Worm (Caenorhabditis elegans) whole organism, late embryonic: ENCODE measurements around the gene C05E11.3.
A peak's percentile ranks its signal among the peaks of the same experiment; 100 is the strongest.

Experiments
- C08G9.2 ChIP-seq: sonication (generic microtip); optimal IDR thresholded peaks from 2 replicates; lab custom pipeline; 2016; ENCODE audit warnings: mild to moderate bottlenecking, missing genetic modification characterization, moderate library complexity, missing compliant biosample characterization
- C38D4.7 ChIP-seq: fragments of 200-800 bp; sonication (Bioruptor generic); optimal IDR thresholded peaks from 2 replicates; lab custom pipeline; 2018; ENCODE audit warnings: mild to moderate bottlenecking, missing genetic modification characterization, moderate library complexity, missing compliant biosample characterization
- F13H6.1 ChIP-seq: sonication (generic microtip); optimal IDR thresholded peaks from 2 replicates; lab custom pipeline; 2016; ENCODE audit warnings: missing genetic modification characterization, missing compliant biosample characterization
- Y22D7AL.16 ChIP-seq: sonication (generic microtip); optimal IDR thresholded peaks from 2 replicates; lab custom pipeline; 2016; ENCODE audit warnings: missing genetic modification characterization, missing compliant biosample characterization
- ceh-19 ChIP-seq: fragments of 200-800 bp; sonication (Bioruptor generic); optimal IDR thresholded peaks from 2 replicates; lab custom pipeline; 2018; ENCODE audit warnings: mild to moderate bottlenecking, missing genetic modification characterization, missing compliant biosample characterization
- ceh-2 ChIP-seq: sonication (generic microtip); optimal IDR thresholded peaks from 2 replicates; lab custom pipeline; 2016; ENCODE audit warnings: missing genotype, missing genetic modification characterization, missing compliant biosample characterization
- ceh-22 ChIP-seq: sonication (generic microtip); optimal IDR thresholded peaks from 2 replicates; lab custom pipeline; 2017; ENCODE audit warnings: missing biosample characterization, missing genetic modification characterization
- ceh-24 ChIP-seq: sonication (generic microtip); optimal IDR thresholded peaks from 2 replicates; lab custom pipeline; 2016; ENCODE audit warnings: mild to moderate bottlenecking, missing genetic modification characterization, missing compliant biosample characterization
- ceh-30 ChIP-seq: fragments of 150-350 bp; optimal IDR thresholded peaks from 2 replicates; lab custom pipeline; 2014; ENCODE audit warnings: missing biosample characterization, missing genetic modification characterization
- ceh-31 ChIP-seq: sonication (generic microtip); optimal IDR thresholded peaks from 2 replicates; lab custom pipeline; 2016; ENCODE audit warnings: missing genetic modification characterization, missing compliant biosample characterization
- ceh-34 ChIP-seq: sonication (generic microtip); optimal IDR thresholded peaks from 2 replicates; lab custom pipeline; 2016; ENCODE audit warnings: mild to moderate bottlenecking, missing genetic modification characterization, missing compliant biosample characterization
- ceh-48 ChIP-seq: sonication (generic microtip); optimal IDR thresholded peaks from 2 replicates; lab custom pipeline; 2016; ENCODE audit warnings: missing genetic modification characterization, inconsistent platforms, missing compliant biosample characterization
- dve-1 ChIP-seq: sonication (generic microtip); optimal IDR thresholded peaks from 2 replicates; lab custom pipeline; 2017; ENCODE audit warnings: antibody characterized with exemption, mild to moderate bottlenecking, missing genetic modification characterization, missing compliant biosample characterization
- elt-2 ChIP-seq: sonication (generic microtip); optimal IDR thresholded peaks from 2 replicates; lab custom pipeline; 2016; ENCODE audit warnings: missing genetic modification reagents, missing genetic modification characterization, missing compliant biosample characterization
- eyg-1 ChIP-seq: sonication (generic microtip); optimal IDR thresholded peaks from 2 replicates; lab custom pipeline; 2016; ENCODE audit warnings: missing genotype, missing genetic modification characterization, missing compliant biosample characterization
- fax-1 ChIP-seq: sonication (generic microtip); optimal IDR thresholded peaks from 2 replicates; lab custom pipeline; 2016; ENCODE audit warnings: missing genotype, missing genetic modification characterization, missing compliant biosample characterization
- fkh-6 ChIP-seq: sonication (generic microtip); optimal IDR thresholded peaks from 2 replicates; lab custom pipeline; 2016; ENCODE audit warnings: missing genetic modification characterization, missing compliant biosample characterization
- gmeb-2 ChIP-seq: sonication (generic microtip); optimal IDR thresholded peaks from 2 replicates; lab custom pipeline; 2016; ENCODE audit warnings: missing genetic modification characterization, inconsistent platforms, missing compliant biosample characterization
- hlh-13 ChIP-seq: fragments of 200-800 bp; sonication (Bioruptor generic); optimal IDR thresholded peaks from 2 replicates; lab custom pipeline; 2018; ENCODE audit warnings: mild to moderate bottlenecking, missing genetic modification characterization, missing compliant biosample characterization
- hlh-15 ChIP-seq: sonication (generic microtip); optimal IDR thresholded peaks from 2 replicates; lab custom pipeline; 2016; ENCODE audit warnings: missing genetic modification characterization, missing compliant biosample characterization
- hlh-6 ChIP-seq: sonication (generic microtip); optimal IDR thresholded peaks from 2 replicates; lab custom pipeline; 2016; ENCODE audit warnings: missing genotype, missing genetic modification characterization, missing compliant biosample characterization
- lim-6 ChIP-seq: sonication (generic microtip); optimal IDR thresholded peaks from 2 replicates; lab custom pipeline; 2016; ENCODE audit warnings: missing genetic modification characterization, missing compliant biosample characterization
- lin-11 ChIP-seq: fragments of 200-800 bp; sonication (Bioruptor generic); optimal IDR thresholded peaks from 2 replicates; lab custom pipeline; 2018; ENCODE audit warnings: mild to moderate bottlenecking, missing genetic modification characterization, missing compliant biosample characterization
- madf-2 ChIP-seq: sonication (generic microtip); optimal IDR thresholded peaks from 2 replicates; lab custom pipeline; 2017; ENCODE audit warnings: missing genetic modification characterization, missing compliant biosample characterization
- mec-3 ChIP-seq: sonication (generic microtip); optimal IDR thresholded peaks from 2 replicates; lab custom pipeline; 2016; ENCODE audit warnings: borderline replicate concordance, missing genetic modification characterization, missing compliant biosample characterization
- nfya-1 ChIP-seq: sonication (generic microtip); optimal IDR thresholded peaks from 2 replicates; lab custom pipeline; 2017; ENCODE audit warnings: missing genetic modification characterization, mild to moderate bottlenecking, missing compliant biosample characterization, antibody characterized with exemption, moderate library complexity
- nhr-232 ChIP-seq: sonication (generic microtip); optimal IDR thresholded peaks from 2 replicates; lab custom pipeline; 2016; ENCODE audit warnings: missing genetic modification characterization, missing compliant biosample characterization
- npax-4 ChIP-seq: sonication (generic microtip); optimal IDR thresholded peaks from 2 replicates; lab custom pipeline; 2016; ENCODE audit warnings: missing genetic modification characterization, missing compliant biosample characterization
- odd-2 ChIP-seq: sonication (generic microtip); optimal IDR thresholded peaks from 2 replicates; lab custom pipeline; 2017; ENCODE audit warnings: antibody characterized with exemption, mild to moderate bottlenecking, missing genetic modification characterization, missing compliant biosample characterization
- pag-3 ChIP-seq: sonication (generic microtip); optimal IDR thresholded peaks from 2 replicates; lab custom pipeline; 2016; ENCODE audit warnings: missing compliant biosample characterization, missing genetic modification characterization, borderline replicate concordance
- pat-9 ChIP-seq: fragments of 200-800 bp; sonication (Bioruptor generic); optimal IDR thresholded peaks from 2 replicates; lab custom pipeline; 2018; ENCODE audit warnings: mild to moderate bottlenecking, missing genetic modification characterization, moderate library complexity, missing compliant biosample characterization
- pax-1 ChIP-seq: fragments of 150-350 bp; optimal IDR thresholded peaks from 2 replicates; lab custom pipeline; 2014; ENCODE audit warnings: missing biosample characterization, missing genetic modification characterization
- pha-2 ChIP-seq: sonication (generic microtip); optimal IDR thresholded peaks from 2 replicates; lab custom pipeline; 2017; ENCODE audit warnings: mild to moderate bottlenecking, missing genetic modification characterization, missing compliant biosample characterization
- pha-4 ChIP-seq: fragments of 150-350 bp; optimal IDR thresholded peaks from 2 replicates; lab custom pipeline; 2018; ENCODE audit warnings: missing biosample characterization, missing genetic modification reagents, missing genetic modification characterization
- pqm-1 ChIP-seq: sonication (generic microtip); optimal IDR thresholded peaks from 2 replicates; lab custom pipeline; 2016; ENCODE audit warnings: missing genetic modification characterization, missing compliant biosample characterization
- ref-2 ChIP-seq: sonication (generic microtip); optimal IDR thresholded peaks from 2 replicates; lab custom pipeline; 2016; ENCODE audit warnings: missing genetic modification characterization, missing compliant biosample characterization
- rnt-1 ChIP-seq: sonication (generic microtip); optimal IDR thresholded peaks from 2 replicates; lab custom pipeline; 2016; ENCODE audit warnings: missing genetic modification characterization, missing compliant biosample characterization
- sdc-2 ChIP-seq: sonication (generic microtip); optimal IDR thresholded peaks from 2 replicates; lab custom pipeline; 2016; ENCODE audit warnings: missing genotype, missing genetic modification characterization, missing compliant biosample characterization
- sox-2 ChIP-seq: fragments of 200-800 bp; sonication (Bioruptor generic); IDR thresholded peaks from 2 replicates; pipeline ENCODE4 v1.3.6; 2022; ENCODE audit warnings: missing genetic modification reagents, missing genetic modification characterization, missing compliant biosample characterization
- syd-9 ChIP-seq: sonication (generic microtip); optimal IDR thresholded peaks from 2 replicates; lab custom pipeline; 2016; ENCODE audit warnings: mild to moderate bottlenecking, missing genetic modification characterization, moderate library complexity, missing compliant biosample characterization
- tbx-2 ChIP-seq: sonication (generic microtip); optimal IDR thresholded peaks from 2 replicates; lab custom pipeline; 2016; ENCODE audit warnings: missing genetic modification characterization, missing compliant biosample characterization
- tbx-7 ChIP-seq: sonication (generic microtip); optimal IDR thresholded peaks from 2 replicates; lab custom pipeline; 2016; ENCODE audit warnings: missing genotype, missing genetic modification characterization, missing compliant biosample characterization
- unc-55 ChIP-seq: sonication (generic microtip); optimal IDR thresholded peaks from 2 replicates; lab custom pipeline; 2017; ENCODE audit warnings: missing biosample characterization, missing genetic modification reagents, missing genetic modification characterization
- unc-86 ChIP-seq: sonication (generic microtip); optimal IDR thresholded peaks from 2 replicates; lab custom pipeline; 2016; ENCODE audit warnings: missing genetic modification characterization, missing compliant biosample characterization
- zip-5 ChIP-seq: sonication (generic microtip); optimal IDR thresholded peaks from 2 replicates; lab custom pipeline; 2016; ENCODE audit warnings: missing genetic modification characterization, missing compliant biosample characterization

C05E11.3 gene

ce11 chrX:4616832-4617231 lies 38.8 kb downstream of the C05E11.3 start (continued):
- TF ChIP-seq tbx-2 (tag; lab: Kevin White, UChicago) (peak; percentile 89), fax-1 (peak; percentile 18), ceh-48 (tag; lab: Kevin White, UChicago) (peak; percentile 63), ceh-2 (tag; lab: Kevin White, UChicago) (no peak), ceh-30 (tag; lab: Kevin White, UChicago) (no peak), hlh-13 (GFP tag; lab: Kevin White, UChicago) (no peak), F13H6.1 (tag; lab: Kevin White, UChicago) (no peak), lim-6 (tag; lab: Kevin White, UChicago) (no peak), pag-3 (tag; lab: Kevin White, UChicago) (no peak), ceh-34 (tag; lab: Kevin White, UChicago) (peak; percentile 81), madf-2 (tag; lab: Kevin White, UChicago) (no peak), mec-3 (no peak), ceh-31 (peak; percentile 83), ceh-24 (tag; lab: Kevin White, UChicago) (no peak), dve-1 (tag; lab: Kevin White, UChicago) (no peak), elt-2 (tag; lab: Kevin White, UChicago) (no peak), nfya-1 (tag; lab: Kevin White, UChicago) (no peak), ceh-19 (GFP tag; lab: Kevin White, UChicago) (peak; percentile 47), syd-9 (no peak), pqm-1 (no peak), unc-55 (GFP tag; lab: Kevin White, UChicago) (peak; percentile 54), unc-86 (tag; lab: Kevin White, UChicago) (no peak), hlh-15 (no peak), eyg-1 (tag; lab: Kevin White, UChicago) (peak; percentile 38), pha-2 (no peak), fkh-6 (tag; lab: Kevin White, UChicago) (peak; percentile 7), rnt-1 (peak; percentile 60), lin-11 (tag; lab: Kevin White, UChicago) (no peak), nhr-232 (tag; lab: Kevin White, UChicago) (peak; percentile 2), gmeb-2 (tag; lab: Kevin White, UChicago) (no peak), ref-2 (tag; lab: Kevin White, UChicago) (peak; percentile 49), Y22D7AL.16 (tag; lab: Kevin White, UChicago) (no peak), npax-4 (tag; lab: Kevin White, UChicago) (no peak), tbx-7 (tag; lab: Kevin White, UChicago) (no peak), pha-4 (no peak), C38D4.7 (GFP tag; lab: Kevin White, UChicago) (no peak), C08G9.2 (tag; lab: Kevin White, UChicago) (peak; percentile 38), sox-2 (GFP tag; lab: Robert Waterston, UW) (no peak), hlh-6 (tag; lab: Kevin White, UChicago) (peak; percentile 70), ceh-22 (no peak), sdc-2 (tag; lab: Kevin White, UChicago) (peak; percentile 61), pat-9 (tag; lab: Kevin White, UChicago) (no peak), odd-2 (tag; lab: Kevin White, UChicago) (no peak), pax-1 (no peak), zip-5 (tag; lab: Kevin White, UChicago) (no peak)
